Worm (Caenorhabditis elegans): Measurements from ENCODE around the gene mfsd-11.

mfsd-11 gene

DNA sequence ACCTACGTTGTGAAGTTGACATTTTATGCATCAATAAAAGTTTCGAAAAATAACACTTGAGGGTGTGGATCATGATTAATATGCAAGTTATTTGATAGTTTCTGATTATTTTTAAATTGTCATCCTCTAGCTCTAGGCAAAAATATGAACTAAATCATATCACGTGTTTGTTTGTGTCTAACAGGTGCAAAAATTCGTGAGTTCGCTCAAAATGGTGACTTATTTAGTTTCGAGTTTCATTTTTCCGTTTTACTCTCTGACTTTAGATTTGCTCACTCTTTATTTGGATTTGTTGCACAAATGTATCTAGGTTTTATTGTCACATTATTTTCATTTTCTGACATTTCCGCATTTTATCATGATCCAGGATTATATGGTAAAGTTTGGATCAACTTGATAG is 35.6 kb downstream of the mfsd-11 start, which contains the start of gene lgc-16:
Gene lgc-16, plus strand, starts transcription at position 301 of the 400 bp plus-strand sequence.
- TF ChIP-seq fkh-10 (GFP tag; optimal IDR thresholded peaks at IDR 0.05) (no peak), hlh-13 (GFP tag; optimal IDR thresholded peaks at IDR 0.05) (no peak), nhr-11 (tag; optimal IDR thresholded peaks at IDR 0.05) (no peak), ceh-31 (tag; optimal IDR thresholded peaks at IDR 0.05) (no peak), fax-1 (tag; optimal IDR thresholded peaks at IDR 0.05) (no peak), hlh-6 (tag; optimal IDR thresholded peaks at IDR 0.05) (no peak), unc-42 (tag; optimal IDR thresholded peaks at IDR 0.05) (no peak), ama-1 (optimal IDR thresholded peaks at IDR 0.05) (no peak), T23F11.4 (GFP tag; optimal IDR thresholded peaks at IDR 0.05) (no peak)

DNA sequence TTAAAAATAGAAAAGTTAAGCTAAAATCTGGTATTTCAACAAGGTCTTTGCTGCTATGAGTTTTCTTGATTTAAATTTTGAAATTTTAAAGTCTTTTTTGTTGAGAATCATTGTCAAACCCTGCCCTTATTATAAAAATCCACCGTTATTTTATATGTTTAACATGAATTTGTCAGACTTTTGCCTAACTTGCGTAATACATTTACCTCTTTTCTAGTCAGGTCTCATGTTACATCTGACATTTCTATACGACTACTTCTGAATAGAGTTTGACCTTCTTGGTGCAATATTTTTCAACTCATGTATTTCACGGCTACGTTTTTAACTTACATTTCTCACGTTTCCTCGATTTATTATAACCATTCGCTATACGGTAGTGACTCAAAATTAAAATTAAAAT is 39.9 kb downstream of the mfsd-11 start, which contains the start of gene lgc-15:
Gene lgc-15, plus strand, starts transcription at position 301 of the 400 bp plus-strand sequence.
- TF ChIP-seq eyg-1 (tag; optimal IDR thresholded peaks at IDR 0.05), result no peak
- no peak for TF ChIP-seq ceh-24 (tag; optimal IDR thresholded peaks at IDR 0.05)
- no peak for TF ChIP-seq ceh-48 (tag; optimal IDR thresholded peaks at IDR 0.05)
- no peak for TF ChIP-seq hlh-8 (tag; optimal IDR thresholded peaks at IDR 0.05)
- no peak for TF ChIP-seq mec-3 (tag; optimal IDR thresholded peaks at IDR 0.05; ENCODE audit: borderline replicate concordance)
- TF ChIP-seq C08G9.2 (tag; optimal IDR thresholded peaks at IDR 0.05), result no peak
- no peak for TF ChIP-seq dmd-4 (tag; optimal IDR thresholded peaks at IDR 0.05; ENCODE audit: borderline replicate concordance)
- no peak for TF ChIP-seq ets-4 (tag; optimal IDR thresholded peaks at IDR 0.05)
- no peak for TF ChIP-seq sdc-2 (tag; optimal IDR thresholded peaks at IDR 0.05)
- no peak for TF ChIP-seq ceh-34 (tag; optimal IDR thresholded peaks at IDR 0.05)
- no peak for TF ChIP-seq fkh-10 (GFP tag; optimal IDR thresholded peaks at IDR 0.05)

DNA sequence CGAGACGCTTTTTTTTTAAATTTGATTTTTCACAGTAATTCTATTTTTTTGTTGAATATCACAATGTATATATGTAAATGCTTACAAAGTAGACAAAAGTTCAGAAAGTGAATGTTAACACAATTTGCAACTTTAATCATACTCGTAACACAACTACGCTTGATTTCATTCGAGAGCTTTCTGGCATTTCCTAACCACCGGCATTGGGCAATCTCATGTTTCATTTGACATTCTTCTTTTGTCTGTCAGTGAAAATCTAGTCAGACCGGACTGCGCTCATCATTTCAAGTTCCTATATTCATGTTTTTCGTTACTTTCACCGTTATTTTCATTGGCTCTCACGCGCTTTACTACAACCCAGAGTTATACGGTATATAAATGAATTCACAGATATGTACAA is 42.7 kb downstream of the mfsd-11 start, which contains the start of gene lgc-14:
Gene lgc-14, plus strand, starts transcription at position 301 of the 400 bp plus-strand sequence.
- TF ChIP-seq unc-86 (tag; optimal IDR thresholded peaks at IDR 0.05) (no peak), mec-3 (tag; optimal IDR thresholded peaks at IDR 0.05; ENCODE audit: borderline replicate concordance) (no peak), pax-1 (tag; optimal IDR thresholded peaks at IDR 0.05) (no peak)

DNA sequence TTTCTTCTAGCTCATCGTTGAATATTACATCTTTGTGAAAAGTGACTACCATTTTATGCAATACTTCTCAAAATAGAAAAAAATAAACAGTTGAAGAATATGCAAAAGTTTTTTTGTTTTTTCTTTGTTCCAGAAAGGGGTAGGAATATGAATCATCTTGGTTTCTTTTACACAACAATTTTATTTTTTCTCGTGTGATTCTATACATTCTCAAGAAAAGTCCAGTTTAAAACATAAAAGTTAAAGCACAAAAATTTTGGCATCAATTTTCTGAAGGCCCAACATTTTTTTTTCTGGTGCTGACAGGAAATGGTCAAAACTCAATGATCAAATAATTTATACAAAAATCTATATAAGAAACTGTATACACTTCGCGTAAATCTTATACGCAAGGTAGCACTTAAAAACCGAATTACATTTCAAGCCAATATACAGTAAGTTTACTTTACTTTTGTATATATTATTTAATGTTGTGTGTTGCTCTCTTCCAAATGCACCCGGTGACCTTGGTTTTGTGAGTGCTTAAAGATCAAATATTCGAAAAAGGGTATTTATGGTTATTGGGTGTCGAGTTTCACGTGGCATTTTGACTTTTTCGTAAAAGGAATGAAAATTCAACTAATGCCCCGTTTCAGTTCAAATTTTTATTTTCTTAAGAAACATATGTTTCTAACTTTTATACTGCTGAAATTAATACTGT is 45.2 kb downstream of the mfsd-11 start, which contains the start of the genes W03G11.2 and lgc-13:
Gene W03G11.2, minus strand, starts transcription at position 101 of the 700 bp plus-strand sequence.
Gene lgc-13, plus strand, starts transcription at position 650 of the 700 bp plus-strand sequence.
- no peak for TF ChIP-seq elt-4 (tag; optimal IDR thresholded peaks at IDR 0.05)

DNA sequence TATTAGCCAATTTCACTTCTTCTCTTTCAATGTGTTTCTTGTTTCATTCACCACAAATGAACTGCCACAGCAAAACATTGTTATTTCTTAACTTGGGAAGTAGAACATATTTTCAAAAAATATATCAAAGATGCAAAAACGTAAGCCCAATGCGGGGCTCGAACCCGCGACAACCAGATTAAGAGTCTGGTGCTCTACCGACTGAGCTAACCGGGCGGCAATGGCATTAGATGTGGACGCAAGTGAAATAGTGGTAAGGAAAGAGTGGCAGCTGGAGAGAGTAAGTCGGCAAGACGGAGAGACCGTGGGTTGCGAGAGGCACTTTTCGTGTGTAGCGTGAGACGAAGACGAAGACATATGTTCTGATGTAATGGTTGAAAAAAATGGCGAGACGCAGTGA is 47.9 kb downstream of the mfsd-11 start:
- TF ChIP-seq ceh-14 (tag; optimal IDR thresholded peaks at IDR 0.05) (peak; percentile 98), K02D7.2 (tag; optimal IDR thresholded peaks at IDR 0.05) (peak; percentile 92), dmd-4 (tag; optimal IDR thresholded peaks at IDR 0.05; ENCODE audit: borderline replicate concordance) (peak; percentile 96), ceh-6 (GFP tag; optimal IDR thresholded peaks at IDR 0.05) (peak; percentile 97), zip-5 (tag; optimal IDR thresholded peaks at IDR 0.05) (peak; percentile 86), gmeb-2 (tag; optimal IDR thresholded peaks at IDR 0.05) (peak; percentile 95), sox-2 (GFP tag; IDR thresholded peaks at IDR 0.05) (peak; percentile 95), tbx-7 (tag; optimal IDR thresholded peaks at IDR 0.05) (peak; percentile 71), odd-2 (tag; optimal IDR thresholded peaks at IDR 0.05) (peak; percentile 57), C38D4.7 (GFP tag; optimal IDR thresholded peaks at IDR 0.05) (peak; percentile 95), sox-4 (tag; optimal IDR thresholded peaks at IDR 0.05) (peak; percentile 95), hlh-15 (tag; optimal IDR thresholded peaks at IDR 0.05) (peak; percentile 96), ahr-1 (tag; optimal IDR thresholded peaks at IDR 0.05) (peak; percentile 90), ceh-19 (GFP tag; optimal IDR thresholded peaks at IDR 0.05) (peak; percentile 97), ama-1 (optimal IDR thresholded peaks at IDR 0.05) (no peak), ceh-31 (tag; optimal IDR thresholded peaks at IDR 0.05) (peak; percentile 88), F13H6.1 (tag; optimal IDR thresholded peaks at IDR 0.05) (peak; percentile 94), madf-2 (tag; optimal IDR thresholded peaks at IDR 0.05) (peak; percentile 93), ceh-24 (tag; optimal IDR thresholded peaks at IDR 0.05) (peak; percentile 89), pag-3 (tag; optimal IDR thresholded peaks at IDR 0.05; ENCODE audit: borderline replicate concordance) (peak; percentile 87), pat-9 (tag; optimal IDR thresholded peaks at IDR 0.05) (peak; percentile 96), pros-1 (tag; optimal IDR thresholded peaks at IDR 0.05) (peak; percentile 13), fax-1 (tag; optimal IDR thresholded peaks at IDR 0.05) (peak; percentile 92), ceh-30 (tag; optimal IDR thresholded peaks at IDR 0.05) (peak; percentile 86), Y22D7AL.16 (tag; optimal IDR thresholded peaks at IDR 0.05) (peak; percentile 93), dve-1 (tag; optimal IDR thresholded peaks at IDR 0.05) (peak; percentile 96), ceh-34 (tag; optimal IDR thresholded peaks at IDR 0.05) (peak; percentile 96), sdc-2 (tag; optimal IDR thresholded peaks at IDR 0.05) (peak; percentile 94), unc-42 (tag; optimal IDR thresholded peaks at IDR 0.05) (peak; percentile 96)

Data from whole organism, late embryonic.